Fruit fly (Drosophila melanogaster): ENCODE measurements around the gene CG11226.

CG11226 gene

dm6 chr3L:22883649-22884048 is 46.8 kb downstream of the CG11226 start (continued):
- TF ChIP-seq D19A (tag; optimal IDR thresholded peaks at IDR 0.05) (peak; percentile 91), CG11504 (tag; optimal IDR thresholded peaks at IDR 0.05) (peak; percentile 36), gem (tag; optimal IDR thresholded peaks at IDR 0.05) (peak; percentile 34), zfh1 (GFP tag; IDR thresholded peaks at IDR 0.05) (0 out of 3 replicates have a peak, but pooled peaks have one; percentile 22), CG9876 (GFP tag; optimal IDR thresholded peaks at IDR 0.05) (no peak), unc-4 (GFP tag; IDR thresholded peaks at IDR 0.05; ENCODE audit: partially characterized antibody) (no peak), CG3407 (GFP tag; optimal IDR thresholded peaks at IDR 0.05) (no peak), CG12391 (tag; optimal IDR thresholded peaks at IDR 0.05) (peak; percentile 5), PHDP (tag; optimal IDR thresholded peaks at IDR 0.05) (peak; percentile 20), Trl (optimal IDR thresholded peaks at IDR 0.05) (no peak), Trl (GFP tag; optimal IDR thresholded peaks at IDR 0.05) (no peak), tap (tag; optimal IDR thresholded peaks at IDR 0.05) (peak; percentile 38), CG16779 (GFP tag; IDR thresholded peaks at IDR 0.05) (no peak), CG1603 (tag; optimal IDR thresholded peaks at IDR 0.05) (no peak), CG2712 (tag; optimal IDR thresholded peaks at IDR 0.05) (peak; percentile 42), CG14710 (tag; optimal IDR thresholded peaks at IDR 0.05) (peak; percentile 10), CG13424 (tag; optimal IDR thresholded peaks at IDR 0.05) (peak; percentile 9), lov (optimal IDR thresholded peaks at IDR 0.05) (no peak), lov (GFP tag; IDR thresholded peaks at IDR 0.05) (peak; percentile 10; the same call in 1 of the 3 replicates)

DNA sequence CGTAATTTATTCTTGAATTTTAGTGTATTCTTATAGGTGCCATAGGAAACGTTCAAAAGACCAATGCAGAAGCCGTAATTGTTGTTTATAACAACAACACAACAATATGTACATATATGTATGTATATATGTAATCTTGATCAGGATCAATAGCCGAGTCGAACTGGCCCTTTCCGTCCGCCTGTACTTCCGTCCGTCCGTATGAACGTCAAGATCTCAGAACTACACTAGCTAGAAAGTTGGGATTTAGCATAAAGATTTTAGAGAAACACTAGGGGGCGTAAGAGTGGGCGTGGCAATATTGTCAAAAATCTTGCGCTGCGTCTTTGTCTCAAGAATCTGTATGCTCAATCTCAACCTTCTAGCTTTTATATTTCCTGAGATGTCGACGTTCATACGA is 47.6 kb downstream of the CG11226 start:
- TF ChIP-seq CG11560 (tag; IDR thresholded peaks at IDR 0.05) (no peak), CG15011 (GFP tag; optimal IDR thresholded peaks at IDR 0.05) (no peak), Ets65A (GFP tag) (peak; percentile 55), stc (GFP tag; IDR thresholded peaks at IDR 0.05) (no peak), Nf-YC (tag; optimal IDR thresholded peaks at IDR 0.05) (no peak), sens (GFP tag) (peak; percentile 18), maf-S (GFP tag; optimal IDR thresholded peaks at IDR 0.05) (no peak)

dm6 chr3L:22885843-22886242 is 49.0 kb downstream of the CG11226 start:
- TF ChIP-seq grn (GFP tag; optimal IDR thresholded peaks at IDR 0.05), result peak; percentile 84
- TF ChIP-seq rib (GFP tag; IDR thresholded peaks at IDR 0.05), result no peak
- TF ChIP-seq Oli (tag; optimal IDR thresholded peaks at IDR 0.05), result no peak
- TF ChIP-seq CTCF (GFP tag; optimal IDR thresholded peaks at IDR 0.05), result no peak
- no peak for TF ChIP-seq fd96Cb (tag; optimal IDR thresholded peaks at IDR 0.05)
- TF ChIP-seq chinmo (GFP tag; IDR thresholded peaks at IDR 0.05; ENCODE audit: partially characterized antibody), result 0 out of 4 replicates have a peak, but pooled peaks have one; percentile 13
- TF ChIP-seq CG10209 (GFP tag; optimal IDR thresholded peaks at IDR 0.05), result no peak
- TF ChIP-seq CG10543 (GFP tag; optimal IDR thresholded peaks at IDR 0.05), result no peak
- TF ChIP-seq Jarid2 (GFP tag; optimal IDR thresholded peaks at IDR 0.05), result no peak
- TF ChIP-seq CkIIα-i1 (GFP tag; IDR thresholded peaks at IDR 0.05), result no peak
- TF ChIP-seq CG8388 (GFP tag; optimal IDR thresholded peaks at IDR 0.05), result no peak
- no peak for TF ChIP-seq ranshi (GFP tag; IDR thresholded peaks at IDR 0.05)
- no peak for TF ChIP-seq pum (GFP tag; optimal IDR thresholded peaks at IDR 0.05)
- TF ChIP-seq salm (tag; optimal IDR thresholded peaks at IDR 0.05), result no peak
- TF ChIP-seq z (GFP tag; IDR thresholded peaks at IDR 0.05), result no peak
- no peak for TF ChIP-seq CG14014 (GFP tag; IDR thresholded peaks at IDR 0.05)
- TF ChIP-seq lola (GFP tag; optimal IDR thresholded peaks at IDR 0.05), result no peak
- no peak for TF ChIP-seq toy (GFP tag; IDR thresholded peaks at IDR 0.05)
- no peak for TF ChIP-seq CG5180 (GFP tag; optimal IDR thresholded peaks at IDR 0.05)
- TF ChIP-seq Ssrp (tag; optimal IDR thresholded peaks at IDR 0.05), result no peak
- no peak for TF ChIP-seq CG8924 (tag; optimal IDR thresholded peaks at IDR 0.05)
- TF ChIP-seq Chrac-16 (GFP tag; optimal IDR thresholded peaks at IDR 0.05), result no peak
- no peak for TF ChIP-seq Deaf1 (tag; optimal IDR thresholded peaks at IDR 0.05)
- peak; percentile 98 for TF ChIP-seq exex (tag; optimal IDR thresholded peaks at IDR 0.05)
- TF ChIP-seq bcd (GFP tag; optimal IDR thresholded peaks at IDR 0.05), result no peak

All from whole organism, embryonic.